Worm (Caenorhabditis elegans): ENCODE results near the gene M60.6.

M60.6 gene

DNA sequence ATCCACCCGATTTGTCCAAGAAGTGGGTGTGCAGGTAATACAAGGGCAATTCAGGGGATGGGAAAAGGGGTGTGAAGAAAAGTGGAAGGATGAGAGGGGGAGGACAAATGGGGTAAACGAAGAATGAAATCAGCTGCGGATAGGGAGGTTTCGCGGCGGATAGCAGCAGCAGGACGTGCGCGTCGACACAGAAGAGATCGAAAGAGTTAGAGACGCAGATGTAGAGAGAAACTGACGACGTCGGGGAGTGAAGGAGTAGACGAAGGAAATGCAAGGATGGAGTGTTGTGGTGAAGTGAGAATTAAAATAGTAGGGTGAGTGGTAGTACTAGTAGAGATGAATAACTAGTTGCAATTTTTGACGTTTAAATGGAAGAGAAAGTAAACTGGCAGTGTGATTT, at the start of gene M60.6:
M60.6 (minus strand) TSS at position 166 of the 400 bp plus-strand sequence.
- TF ChIP-seq ama-1 (optimal IDR thresholded peaks at IDR 0.05): no peak
- no peak for TF ChIP-seq fkh-2 (tag; optimal IDR thresholded peaks at IDR 0.05)
- no peak for TF ChIP-seq fkh-10 (GFP tag; optimal IDR thresholded peaks at IDR 0.05)
- no peak for TF ChIP-seq elt-3 (tag; optimal IDR thresholded peaks at IDR 0.05)
- no peak for TF ChIP-seq mml-1 (tag; optimal IDR thresholded peaks at IDR 0.05)
- TF ChIP-seq elt-1 (tag; optimal IDR thresholded peaks at IDR 0.05): no peak
- no peak for TF ChIP-seq ZK546.5 (tag; optimal IDR thresholded peaks at IDR 0.05)
- no peak for TF ChIP-seq egl-27 (tag; optimal IDR thresholded peaks at IDR 0.05)
- no peak for TF ChIP-seq ceh-82 (tag; optimal IDR thresholded peaks at IDR 0.05)
- no peak for TF ChIP-seq zag-1 (tag; optimal IDR thresholded peaks at IDR 0.05)
- no peak for TF ChIP-seq nhr-11 (tag; optimal IDR thresholded peaks at IDR 0.05)
- no peak for TF ChIP-seq unc-39 (tag; optimal IDR thresholded peaks at IDR 0.05)
- no peak for TF ChIP-seq nhr-76 (tag; optimal IDR thresholded peaks at IDR 0.05)
- no peak for TF ChIP-seq mdl-1 (tag; optimal IDR thresholded peaks at IDR 0.05)
- peak; percentile 47 for TF ChIP-seq nfya-1 (tag; optimal IDR thresholded peaks at IDR 0.05; ENCODE audit: insufficient read depth)
- no peak for TF ChIP-seq nhr-77 (tag; optimal IDR thresholded peaks at IDR 0.05)
- TF ChIP-seq ceh-28 (tag; optimal IDR thresholded peaks at IDR 0.05): no peak
- TF ChIP-seq nhr-43 (tag; optimal IDR thresholded peaks at IDR 0.05; ENCODE audit: poor library complexity, severe bottlenecking): peak; percentile 23
- TF ChIP-seq elt-2 (tag; optimal IDR thresholded peaks at IDR 0.05): no peak
- TF ChIP-seq lsy-12 (tag; optimal IDR thresholded peaks at IDR 0.05): no peak
- peak; percentile 51 for TF ChIP-seq nhr-25 (tag; optimal IDR thresholded peaks at IDR 0.05)
- no peak for TF ChIP-seq egl-5 (tag; optimal IDR thresholded peaks at IDR 0.05)
- TF ChIP-seq ceh-16 (tag; optimal IDR thresholded peaks at IDR 0.05): no peak
- no peak for TF ChIP-seq ceh-9 (tag; optimal IDR thresholded peaks at IDR 0.05)
- no peak for TF ChIP-seq sea-2 (GFP tag; optimal IDR thresholded peaks at IDR 0.05)
- no peak for TF ChIP-seq lin-15B (tag; optimal IDR thresholded peaks at IDR 0.05)
- no peak for TF ChIP-seq pha-4 (tag; optimal IDR thresholded peaks at IDR 0.05)
- TF ChIP-seq unc-62 (GFP tag; optimal IDR thresholded peaks at IDR 0.05): no peak
- no peak for TF ChIP-seq lin-39 (tag; optimal IDR thresholded peaks at IDR 0.05)
- peak; percentile 34 for TF ChIP-seq snpc-4 (tag; optimal IDR thresholded peaks at IDR 0.05)
- no peak for TF ChIP-seq skn-1 (tag; optimal IDR thresholded peaks at IDR 0.05)
- TF ChIP-seq tbx-2 (tag; optimal IDR thresholded peaks at IDR 0.05): no peak
- TF ChIP-seq hmg-11 (tag; optimal IDR thresholded peaks at IDR 0.05): peak; percentile 24
- TF ChIP-seq nhr-23 (tag; optimal IDR thresholded peaks at IDR 0.05): peak; percentile 33
- no peak for TF ChIP-seq fos-1 (tag; optimal IDR thresholded peaks at IDR 0.05)
- TF ChIP-seq ztf-4 (tag; optimal IDR thresholded peaks at IDR 0.05): no peak
- TF ChIP-seq pqm-1 (tag; optimal IDR thresholded peaks at IDR 0.05): no peak
- no peak for TF ChIP-seq nhr-67 (tag; optimal IDR thresholded peaks at IDR 0.05)
- TF ChIP-seq jun-1 (tag; optimal IDR thresholded peaks at IDR 0.05): no peak
- TF ChIP-seq aly-2 (tag; optimal IDR thresholded peaks at IDR 0.05): no peak
- no peak for TF ChIP-seq daf-12 (tag; optimal IDR thresholded peaks at IDR 0.05)
- TF ChIP-seq nhr-28 (tag; optimal IDR thresholded peaks at IDR 0.05): no peak
- TF ChIP-seq nhr-12 (tag; optimal IDR thresholded peaks at IDR 0.05): no peak
- no peak for TF ChIP-seq ztf-11 (tag; optimal IDR thresholded peaks at IDR 0.05)

- TF ChIP-seq aly-2 (tag; optimal IDR thresholded peaks at IDR 0.05) (no peak), ztf-11 (tag; optimal IDR thresholded peaks at IDR 0.05) (no peak), egl-5 (tag; optimal IDR thresholded peaks at IDR 0.05) (no peak), mml-1 (tag; optimal IDR thresholded peaks at IDR 0.05) (no peak), lsy-12 (tag; optimal IDR thresholded peaks at IDR 0.05) (no peak), unc-62 (GFP tag; optimal IDR thresholded peaks at IDR 0.05) (no peak), pqm-1 (tag; optimal IDR thresholded peaks at IDR 0.05) (no peak), ZK546.5 (tag; optimal IDR thresholded peaks at IDR 0.05) (no peak), nhr-67 (tag; optimal IDR thresholded peaks at IDR 0.05) (no peak), skn-1 (tag; optimal IDR thresholded peaks at IDR 0.05) (no peak), ceh-28 (tag; optimal IDR thresholded peaks at IDR 0.05) (no peak), fkh-10 (GFP tag; optimal IDR thresholded peaks at IDR 0.05) (no peak), nhr-28 (tag; optimal IDR thresholded peaks at IDR 0.05) (no peak), daf-12 (tag; optimal IDR thresholded peaks at IDR 0.05) (no peak), nhr-25 (tag; optimal IDR thresholded peaks at IDR 0.05) (no peak), nhr-237 (tag; optimal IDR thresholded peaks at IDR 0.05) (no peak), nhr-76 (tag; optimal IDR thresholded peaks at IDR 0.05) (no peak), ceh-82 (tag; optimal IDR thresholded peaks at IDR 0.05) (no peak), ztf-4 (tag; optimal IDR thresholded peaks at IDR 0.05) (no peak)
These were observed 47.3 kb upstream of the M60.6 start, which contains the start of gene ced-13 for ce11 chrX:8299554-8299953. TSS of gene ced-13 (minus strand) at chrX:8299654.

Data from whole organism, L3 larva.